Worm (Caenorhabditis elegans) whole organism, L1 larva: ENCODE data around the gene T09D3.3.

Experiments used
- C04F5.9 ChIP-seq: sonication (generic microtip); optimal IDR thresholded peaks from 2 replicates; lab custom pipeline; 2016; ENCODE audit warnings: missing genetic modification characterization, missing compliant biosample characterization
- C16A3.4 ChIP-seq: fragments of 150-350 bp; optimal IDR thresholded peaks from 2 replicates; lab custom pipeline; 2014; ENCODE audit warnings: missing biosample characterization, missing genetic modification characterization
- F16B12.6 ChIP-seq: fragments of 150-350 bp; optimal IDR thresholded peaks from 2 replicates; lab custom pipeline; 2014; ENCODE audit warnings: missing biosample characterization, missing genetic modification characterization
- Y116A8C.19 ChIP-seq: sonication (generic microtip); optimal IDR thresholded peaks from 2 replicates; lab custom pipeline; 2016; ENCODE audit warnings: missing compliant biosample characterization, missing genetic modification characterization, borderline replicate concordance
- aly-2 ChIP-seq: fragments of 150-350 bp; optimal IDR thresholded peaks from 2 replicates; lab custom pipeline; 2014; ENCODE audit warnings: missing biosample characterization, missing genetic modification characterization
- ama-1 ChIP-seq: fragments of 150-350 bp; optimal IDR thresholded peaks from 2 replicates; lab custom pipeline; 2014
- blmp-1 ChIP-seq: fragments of 150-350 bp; optimal IDR thresholded peaks from 2 replicates; lab custom pipeline; 2014; ENCODE audit warnings: missing biosample characterization, missing genetic modification characterization
- ceh-63 ChIP-seq: fragments of 200-800 bp; sonication (Bioruptor generic); optimal IDR thresholded peaks from 2 replicates; lab custom pipeline; 2018; ENCODE audit warnings: mild to moderate bottlenecking, missing genetic modification characterization, missing compliant biosample characterization
- ceh-8 ChIP-seq: fragments of 200-800 bp; sonication (Bioruptor generic); optimal IDR thresholded peaks from 2 replicates; lab custom pipeline; 2018; ENCODE audit warnings: mild to moderate bottlenecking, missing genetic modification characterization, moderate library complexity, missing compliant biosample characterization
- ceh-82 ChIP-seq, 3 experiments: fragments of 150-350 bp in 1 of 3; sonication (generic microtip) in 2 of 3; optimal IDR thresholded peaks; 2 replicates each; lab custom pipeline; 2014 to 2017; ENCODE audit warnings: missing biosample characterization in 3 of 3, missing genetic modification characterization in 3 of 3
- ceh-88 ChIP-seq: fragments of 200-800 bp; sonication (Bioruptor generic); IDR thresholded peaks from 2 replicates; pipeline ENCODE4 v1.3.6; 2022; ENCODE audit warnings: missing genetic modification characterization, missing compliant biosample characterization
- dpl-1 ChIP-seq, 3 experiments: fragments of 150-350 bp in 2 of 3; sonication (generic microtip) in 1 of 3; optimal IDR thresholded peaks; 2 replicates each; lab custom pipeline; 2014 to 2017; ENCODE audit warnings: missing biosample characterization in 3 of 3, missing genetic modification characterization in 3 of 3, missing genetic modification reagents in 3 of 3
- dsc-1 ChIP-seq: sonication (generic microtip); optimal IDR thresholded peaks from 2 replicates; lab custom pipeline; 2016; ENCODE audit warnings: mild to moderate bottlenecking, missing genetic modification characterization, missing compliant biosample characterization
- efl-1 ChIP-seq, 4 experiments: fragments of 150-350 bp; optimal IDR thresholded peaks in 3 of 4; peaks in 1 of 4; 1 replicate in 1 of 4; 2 replicates in 3 of 4; lab custom pipeline; 2014; ENCODE audit warnings: missing biosample characterization in 2 of 4, missing genetic modification characterization in 2 of 4, missing genetic modification reagents in 2 of 4
- efl-3 ChIP-seq: fragments of 200-800 bp; sonication (Bioruptor generic); optimal IDR thresholded peaks from 2 replicates; lab custom pipeline; 2018; ENCODE audit warnings: mild to moderate bottlenecking, missing genetic modification characterization, missing compliant biosample characterization
- egl-27 ChIP-seq, 2 experiments: fragments of 150-350 bp in 1 of 2; sonication (generic microtip); optimal IDR thresholded peaks; 3 replicates each; lab custom pipeline; 2017 to 2018; ENCODE audit warnings: missing biosample characterization in 2 of 2, missing genetic modification characterization in 2 of 2, missing genetic modification reagents in 2 of 2
- elt-2 ChIP-seq: sonication (generic microtip); optimal IDR thresholded peaks from 2 replicates; lab custom pipeline; 2016; ENCODE audit warnings: missing genetic modification characterization, mild to moderate bottlenecking, inconsistent platforms, missing compliant biosample characterization, missing genetic modification reagents
- elt-3 ChIP-seq, 6 experiments: fragments of 150-350 bp in 1 of 6; sonication (generic microtip); optimal IDR thresholded peaks; 2 replicates each; lab custom pipeline; 2017 to 2018; ENCODE audit warnings: missing biosample characterization in 6 of 6, missing genetic modification characterization in 6 of 6, inconsistent platforms in 1 of 6
- fkh-4 ChIP-seq: sonication (generic microtip); optimal IDR thresholded peaks from 2 replicates; lab custom pipeline; 2016; ENCODE audit warnings: missing compliant biosample characterization, missing genetic modification characterization, borderline replicate concordance
- lin-14 ChIP-seq: fragments of 200-800 bp; sonication (Bioruptor generic); optimal IDR thresholded peaks from 2 replicates; lab custom pipeline; 2018; ENCODE audit warnings: mild to moderate bottlenecking, missing genetic modification characterization, moderate library complexity, missing compliant biosample characterization
- lin-15B ChIP-seq: fragments of 150-350 bp; sonication (generic microtip); optimal IDR thresholded peaks from 3 replicates; lab custom pipeline; 2014; ENCODE audit warnings: missing biosample characterization, missing genetic modification characterization
- lin-35 ChIP-seq, 2 experiments: fragments of 150-350 bp; optimal IDR thresholded peaks; 2 replicates each; lab custom pipeline; 2014; ENCODE audit warnings: missing biosample characterization in 2 of 2, missing genetic modification characterization in 2 of 2, missing genetic modification reagents in 2 of 2
- lin-39 ChIP-seq: fragments of 150-350 bp; optimal IDR thresholded peaks from 2 replicates; lab custom pipeline; 2014; ENCODE audit warnings: missing biosample characterization, missing genetic modification reagents, missing genetic modification characterization
- lsy-2 ChIP-seq, 2 experiments: fragments of 150-350 bp; optimal IDR thresholded peaks; 2 replicates each; lab custom pipeline; 2014; ENCODE audit warnings: missing biosample characterization in 2 of 2, missing genetic modification characterization in 2 of 2
- mep-1 ChIP-seq: fragments of 150-350 bp; optimal IDR thresholded peaks from 2 replicates; lab custom pipeline; 2014; ENCODE audit warnings: missing biosample characterization, missing genetic modification characterization
- nhr-12 ChIP-seq: sonication (generic microtip); optimal IDR thresholded peaks from 2 replicates; lab custom pipeline; 2017; ENCODE audit warnings: missing biosample characterization, missing genetic modification characterization
- nhr-20 ChIP-seq: sonication (generic microtip); optimal IDR thresholded peaks from 2 replicates; lab custom pipeline; 2016; ENCODE audit warnings: mild to moderate bottlenecking, missing genetic modification characterization, missing compliant biosample characterization
- nhr-237 ChIP-seq: fragments of 150-350 bp; optimal IDR thresholded peaks from 2 replicates; lab custom pipeline; 2014; ENCODE audit warnings: missing biosample characterization, missing genetic modification characterization
- nhr-47 ChIP-seq: sonication (generic microtip); optimal IDR thresholded peaks from 2 replicates; lab custom pipeline; 2016; ENCODE audit warnings: mild to moderate bottlenecking, missing genetic modification characterization, moderate library complexity, missing compliant biosample characterization
- nhr-71 ChIP-seq: sonication (generic microtip); optimal IDR thresholded peaks from 2 replicates; lab custom pipeline; 2016; ENCODE audit warnings: mild to moderate bottlenecking, missing genetic modification characterization, moderate library complexity, missing compliant biosample characterization
- nhr-77 ChIP-seq: fragments of 150-350 bp; optimal IDR thresholded peaks from 2 replicates; lab custom pipeline; 2014; ENCODE audit warnings: missing biosample characterization, missing genetic modification characterization
- nhr-85 ChIP-seq: sonication (generic microtip); peaks from one replicate; lab custom pipeline; 2016; ENCODE audit warnings: missing genetic modification characterization, inconsistent platforms, missing compliant biosample characterization
- nhr-90 ChIP-seq: sonication (generic microtip); optimal IDR thresholded peaks from 2 replicates; lab custom pipeline; 2016; ENCODE audit warnings: mild to moderate bottlenecking, missing genetic modification characterization, missing compliant biosample characterization; ENCODE audit not compliant: poor library complexity
- pag-3 ChIP-seq: sonication (generic microtip); optimal IDR thresholded peaks from 2 replicates; lab custom pipeline; 2017; ENCODE audit warnings: missing genetic modification characterization, mild to moderate bottlenecking, missing compliant biosample characterization, antibody characterized with exemption, borderline replicate concordance; ENCODE audit not compliant: insufficient read depth
- rnt-1 ChIP-seq: sonication (generic microtip); optimal IDR thresholded peaks from 2 replicates; lab custom pipeline; 2016; ENCODE audit warnings: mild to moderate bottlenecking, missing genetic modification characterization, moderate library complexity, missing compliant biosample characterization
- skn-1 ChIP-seq: fragments of 150-350 bp; optimal IDR thresholded peaks from 2 replicates; lab custom pipeline; 2014; ENCODE audit warnings: missing biosample characterization, missing genetic modification characterization
- snpc-4 ChIP-seq: fragments of 150-350 bp; optimal IDR thresholded peaks from 2 replicates; lab custom pipeline; 2014; ENCODE audit warnings: missing biosample characterization, missing genetic modification characterization
- snu-23 ChIP-seq: sonication (generic microtip); optimal IDR thresholded peaks from 2 replicates; lab custom pipeline; 2016; ENCODE audit warnings: missing genetic modification characterization, missing compliant biosample characterization
- unc-130 ChIP-seq: fragments of 150-350 bp; optimal IDR thresholded peaks from 2 replicates; lab custom pipeline; 2017; ENCODE audit warnings: missing biosample characterization, missing genetic modification characterization, inconsistent platforms
- unc-86 ChIP-seq: sonication (generic microtip); optimal IDR thresholded peaks from 2 replicates; lab custom pipeline; 2016; ENCODE audit warnings: missing genetic modification characterization, missing compliant biosample characterization

The T09D3.3 gene

ce11 chrV:5329677-5330266 lies 19.6 kb downstream of the T09D3.3 start:
- TF ChIP-seq blmp-1 (tag; lab: Kevin White, UChicago) (peak; percentile 93), nhr-71 (tag; lab: Kevin White, UChicago) (peak; percentile 51), nhr-20 (peak; percentile 60), snpc-4 (tag; lab: Kevin White, UChicago) (peak; percentile 6), nhr-77 (peak; percentile 45), lin-15B (tag; lab: Kevin White, UChicago) (no peak), elt-3 (tag; optimal IDR thresholded peaks at IDR 0.05; lab: Kevin White, UChicago) (peak in 2 of 6 experiments; percentile 17 to 49), nhr-237 (tag; lab: Kevin White, UChicago) (peak; percentile 14), nhr-47 (tag; lab: Kevin White, UChicago) (peak; percentile 28), efl-1 (optimal IDR thresholded peaks at IDR 0.05; lab: Kevin White, UChicago) (peak in 1 of 2 experiments; percentile 5), efl-1 (GFP tag; optimal IDR thresholded peaks at IDR 0.05 in 1 of 2; lab: Kevin White, UChicago) (peak; percentile 13 to 94), nhr-85 (tag; lab: Kevin White, UChicago) (peak; percentile 66), rnt-1 (peak; percentile 36), dsc-1 (tag; lab: Kevin White, UChicago) (peak; percentile 25), Y116A8C.19 (tag; lab: Kevin White, UChicago) (no peak), nhr-90 (peak; percentile 67), snu-23 (GFP tag; lab: Kevin White, UChicago) (peak; percentile 50), pag-3 (tag; lab: Kevin White, UChicago) (peak; percentile 85), ceh-63 (GFP tag; lab: Kevin White, UChicago) (no peak), dpl-1 (GFP tag; optimal IDR thresholded peaks at IDR 0.05; lab: Kevin White, UChicago) (peak in 2 of 3 experiments; percentile 8 to 18), elt-2 (tag; lab: Kevin White, UChicago) (peak; percentile 46), skn-1 (tag; lab: Kevin White, UChicago) (no peak), C16A3.4 (tag; lab: Kevin White, UChicago) (peak; percentile 26), lin-14 (GFP tag; lab: Kevin White, UChicago) (peak; percentile 86), nhr-12 (tag; lab: Kevin White, UChicago) (no peak), lsy-2 (tag; optimal IDR thresholded peaks at IDR 0.05; lab: Kevin White, UChicago) (peak in 1 of 2 experiments; percentile 39), mep-1 (tag; lab: Kevin White, UChicago) (peak; percentile 59), lin-35 (GFP tag; optimal IDR thresholded peaks at IDR 0.05; lab: Kevin White, UChicago) (peak in 1 of 2 experiments; percentile 6), ceh-88 (no peak)
- TF ChIP-seq, all 84 proteins: peak for 22

- no peak for TF ChIP-seq unc-130 (tag; lab: Kevin White, UChicago)
- no peak for TF ChIP-seq egl-27 (tag; optimal IDR thresholded peaks at IDR 0.05; lab: Kevin White, UChicago)
- TF ChIP-seq F16B12.6 (tag; lab: Kevin White, UChicago) = no peak
- TF ChIP-seq aly-2 (tag; lab: Kevin White, UChicago) = no peak
- TF ChIP-seq ceh-8 (GFP tag; lab: Kevin White, UChicago) = no peak
- no peak for TF ChIP-seq ceh-82 (tag; optimal IDR thresholded peaks at IDR 0.05; lab: Kevin White, UChicago)
- TF ChIP-seq unc-86 (tag; lab: Kevin White, UChicago) = no peak
- TF ChIP-seq fkh-4 (tag; lab: Kevin White, UChicago) = no peak
- no peak for TF ChIP-seq C04F5.9 (tag; lab: Kevin White, UChicago)
- no peak for TF ChIP-seq efl-3 (GFP tag; lab: Kevin White, UChicago)
- no peak for TF ChIP-seq efl-1 (optimal IDR thresholded peaks at IDR 0.05; lab: Kevin White, UChicago)
- no peak for TF ChIP-seq efl-1 (GFP tag; optimal IDR thresholded peaks at IDR 0.05 in 1 of 2; lab: Kevin White, UChicago)
- TF ChIP-seq nhr-47 (tag; lab: Kevin White, UChicago) = no peak
- TF ChIP-seq ama-1 = no peak
- no peak for TF ChIP-seq elt-2 (tag; lab: Kevin White, UChicago)
- no peak for TF ChIP-seq dsc-1 (tag; lab: Kevin White, UChicago)
- TF ChIP-seq lin-39 (tag; lab: Kevin White, UChicago) = no peak
- no peak for TF ChIP-seq dpl-1 (GFP tag; optimal IDR thresholded peaks at IDR 0.05; lab: Kevin White, UChicago)
- TF ChIP-seq, all 84 proteins: peak for 0
These were observed 21.1 kb downstream of the T09D3.3 start, which contains the start of gene C10G8.8 for ce11 chrV:5328314-5328713. Gene C10G8.8 (minus strand): TSS chrV:5328414.
